Worm (Caenorhabditis elegans) whole organism, L4 larva: ENCODE measurements around the gene nhr-103.

ENCODE experiments used
- F10B5.3 ChIP-seq: sonication (generic microtip); optimal IDR thresholded peaks from 2 replicates; lab custom pipeline; 2016; ENCODE audit warnings: mild to moderate bottlenecking, missing genetic modification characterization, missing compliant biosample characterization
- F37D6.2 ChIP-seq: sonication (generic microtip); optimal IDR thresholded peaks from 2 replicates; lab custom pipeline; 2016; ENCODE audit warnings: mild to moderate bottlenecking, missing genetic modification characterization, missing compliant biosample characterization
- R02D3.7 ChIP-seq: fragments of 150-350 bp; sonication (generic microtip); optimal IDR thresholded peaks from 3 replicates; lab custom pipeline; 2014; ENCODE audit warnings: missing biosample characterization, missing genetic modification characterization
- Y48G9A.11 ChIP-seq: fragments of 200-800 bp; sonication (Bioruptor generic); IDR thresholded peaks from 2 replicates; pipeline ENCODE4 v1.3.6; 2022; ENCODE audit warnings: missing genetic modification reagents, missing genetic modification characterization, missing compliant biosample characterization
- ZK546.5 ChIP-seq, 2 experiments: sonication (generic microtip); optimal IDR thresholded peaks; 2 replicates each; lab custom pipeline; 2017; ENCODE audit warnings: missing biosample characterization in 2 of 2, missing genetic modification characterization in 2 of 2
- ceh-44 ChIP-seq: fragments of 200-800 bp; sonication (Bioruptor generic); IDR thresholded peaks from 2 replicates; pipeline ENCODE4 v1.3.6; 2022; ENCODE audit warnings: missing genetic modification reagents, missing genetic modification characterization, missing compliant biosample characterization
- ces-1 ChIP-seq: fragments of 150-350 bp; sonication (generic microtip); optimal IDR thresholded peaks from 4 replicates; lab custom pipeline; 2014; ENCODE audit warnings: missing biosample characterization, missing genetic modification reagents, missing genetic modification characterization
- daf-12 ChIP-seq: fragments of 150-350 bp; optimal IDR thresholded peaks from 2 replicates; lab custom pipeline; 2014; ENCODE audit warnings: missing biosample characterization, missing genetic modification reagents, missing genetic modification characterization
- daf-16 ChIP-seq, 3 experiments: sonication (generic microtip); optimal IDR thresholded peaks; 2 replicates each; lab custom pipeline; 2016 to 2017; ENCODE audit warnings: missing genetic modification characterization in 3 of 3, missing genetic modification reagents in 3 of 3, mild to moderate bottlenecking in 2 of 3, missing compliant biosample characterization in 2 of 3, missing biosample characterization in 1 of 3, moderate library complexity in 1 of 3
- dmd-6 ChIP-seq: fragments of 200-800 bp; sonication (Bioruptor generic); IDR thresholded peaks from 2 replicates; pipeline ENCODE4 v1.3.6; 2022; ENCODE audit warnings: missing genetic modification reagents, missing genetic modification characterization, missing compliant biosample characterization
- dmd-8 ChIP-seq: fragments of 200-800 bp; sonication (Bioruptor generic); IDR thresholded peaks from 2 replicates; pipeline ENCODE4 v1.3.6; 2022; ENCODE audit warnings: missing genetic modification characterization, missing compliant biosample characterization
- duxl-1 ChIP-seq: sonication (generic microtip); optimal IDR thresholded peaks from 2 replicates; lab custom pipeline; 2016; ENCODE audit warnings: mild to moderate bottlenecking, missing genetic modification characterization, moderate library complexity, missing compliant biosample characterization; ENCODE audit not compliant: poor library complexity
- dve-1 ChIP-seq: sonication (generic microtip); optimal IDR thresholded peaks from 2 replicates; lab custom pipeline; 2017; ENCODE audit warnings: antibody characterized with exemption, mild to moderate bottlenecking, missing genetic modification characterization, missing compliant biosample characterization; ENCODE audit not compliant: insufficient read depth
- egl-43 ChIP-seq: fragments of 200-800 bp; sonication (Bioruptor generic); IDR thresholded peaks from 2 replicates; pipeline ENCODE4 v1.3.6; 2022; ENCODE audit warnings: missing genetic modification reagents, missing genetic modification characterization, missing compliant biosample characterization
- hlh-30 ChIP-seq: sonication (generic microtip); optimal IDR thresholded peaks from 2 replicates; lab custom pipeline; 2017; ENCODE audit warnings: antibody characterized with exemption, mild to moderate bottlenecking, missing genetic modification characterization, missing compliant biosample characterization; ENCODE audit not compliant: insufficient read depth
- hmg-1.1 ChIP-seq: fragments of 200-800 bp; sonication (Bioruptor generic); IDR thresholded peaks from 2 replicates; pipeline ENCODE4 v1.3.6; 2022; ENCODE audit warnings: missing genetic modification reagents, missing genetic modification characterization, missing compliant biosample characterization
- jun-1 ChIP-seq: fragments of 150-350 bp; optimal IDR thresholded peaks from 2 replicates; lab custom pipeline; 2014; ENCODE audit warnings: missing biosample characterization, missing genetic modification reagents, missing genetic modification characterization
- lim-7 ChIP-seq: fragments of 200-800 bp; sonication (Bioruptor generic); IDR thresholded peaks from 2 replicates; pipeline ENCODE4 v1.3.6; 2022; ENCODE audit warnings: missing genetic modification characterization, missing compliant biosample characterization
- lin-1 ChIP-seq: fragments of 200-800 bp; sonication (Bioruptor generic); IDR thresholded peaks from 2 replicates; pipeline ENCODE4 v1.3.6; 2022; ENCODE audit warnings: missing genetic modification reagents, missing genetic modification characterization, missing compliant biosample characterization
- lin-13 ChIP-seq: fragments of 150-350 bp; optimal IDR thresholded peaks from 2 replicates; lab custom pipeline; 2014; ENCODE audit warnings: missing biosample characterization, missing genetic modification reagents, missing genetic modification characterization
- lin-29 ChIP-seq: fragments of 200-800 bp; sonication (Bioruptor generic); IDR thresholded peaks from 2 replicates; pipeline ENCODE4 v1.3.6; 2022; ENCODE audit warnings: missing genetic modification reagents, missing genetic modification characterization, missing compliant biosample characterization
- lin-38 ChIP-seq: fragments of 200-800 bp; sonication (Bioruptor generic); IDR thresholded peaks from 2 replicates; pipeline ENCODE4 v1.3.6; 2022; ENCODE audit warnings: missing genetic modification reagents, missing genetic modification characterization, missing compliant biosample characterization
- lir-3 ChIP-seq: sonication (generic microtip); optimal IDR thresholded peaks from 2 replicates; lab custom pipeline; 2016; ENCODE audit warnings: mild to moderate bottlenecking, missing genetic modification characterization, missing compliant biosample characterization
- lsy-2 ChIP-seq, 2 experiments: fragments of 150-350 bp in 1 of 2; sonication (generic microtip) in 1 of 2; optimal IDR thresholded peaks; 2 replicates each; lab custom pipeline; 2014 to 2017; ENCODE audit warnings: missing biosample characterization in 2 of 2, missing genetic modification characterization in 2 of 2
- madf-5 ChIP-seq, 2 experiments: fragments of 200-800 bp; sonication (Bioruptor generic); IDR thresholded peaks; 2 replicates each; pipeline ENCODE4 v1.3.6; 2022; ENCODE audit warnings: missing compliant biosample characterization in 2 of 2, missing genetic modification characterization in 2 of 2
- mes-2 ChIP-seq: sonication (generic microtip); optimal IDR thresholded peaks from 2 replicates; lab custom pipeline; 2016; ENCODE audit warnings: missing genotype, mild to moderate bottlenecking, missing genetic modification characterization, missing compliant biosample characterization; ENCODE audit not compliant: poor library complexity, severe bottlenecking
- mxl-2 ChIP-seq: fragments of 200-800 bp; sonication (Bioruptor generic); conservative IDR thresholded peaks from 2 replicates; pipeline ENCODE4 v1.3.6; 2022; ENCODE audit warnings: missing genetic modification reagents, missing genetic modification characterization, missing compliant biosample characterization
- nhr-10 ChIP-seq: fragments of 150-350 bp; optimal IDR thresholded peaks from 2 replicates; lab custom pipeline; 2014; ENCODE audit warnings: missing biosample characterization, missing genetic modification characterization
- nhr-102 ChIP-seq: sonication (generic microtip); optimal IDR thresholded peaks from 2 replicates; lab custom pipeline; 2016; ENCODE audit warnings: mild to moderate bottlenecking, missing genetic modification characterization, moderate library complexity, missing compliant biosample characterization
- nhr-111 ChIP-seq: fragments of 200-800 bp; sonication (Bioruptor generic); optimal IDR thresholded peaks from 2 replicates; lab custom pipeline; 2018; ENCODE audit warnings: mild to moderate bottlenecking, missing genetic modification characterization, missing compliant biosample characterization
- nhr-25 ChIP-seq: sonication (generic microtip); optimal IDR thresholded peaks from 2 replicates; lab custom pipeline; 2017; ENCODE audit warnings: missing genetic modification characterization, mild to moderate bottlenecking, missing compliant biosample characterization, antibody characterized with exemption, moderate library complexity, borderline replicate concordance; ENCODE audit not compliant: insufficient read depth
- nhr-28 ChIP-seq: fragments of 150-350 bp; optimal IDR thresholded peaks from 2 replicates; lab custom pipeline; 2014; ENCODE audit warnings: missing biosample characterization, missing genetic modification characterization
- nhr-48 ChIP-seq: sonication (generic microtip); optimal IDR thresholded peaks from 2 replicates; lab custom pipeline; 2016; ENCODE audit warnings: mild to moderate bottlenecking, missing genetic modification characterization, missing compliant biosample characterization
- nhr-6 ChIP-seq: fragments of 150-350 bp; optimal IDR thresholded peaks from 2 replicates; lab custom pipeline; 2014; ENCODE audit warnings: missing biosample characterization, missing genetic modification characterization
- pha-4 ChIP-seq, 2 experiments: fragments of 150-350 bp in 1 of 2; fragments of 200-800 bp in 1 of 2; sonication (Bioruptor generic) in 1 of 2; IDR thresholded peaks in 1 of 2; optimal IDR thresholded peaks in 1 of 2; 2 replicates each; pipeline versions ENCODE4 v1.3.6 to Lab custom; 2014 to 2022; ENCODE audit warnings: missing genetic modification characterization in 2 of 2, missing genetic modification reagents in 2 of 2, missing biosample characterization in 1 of 2, missing compliant biosample characterization in 1 of 2
- php-3 ChIP-seq: fragments of 200-800 bp; sonication (Bioruptor generic); IDR thresholded peaks from 2 replicates; pipeline ENCODE4 v1.3.6; 2022; ENCODE audit warnings: missing genetic modification reagents, missing genetic modification characterization, missing compliant biosample characterization
- rbr-2 ChIP-seq: sonication (generic microtip); optimal IDR thresholded peaks from 2 replicates; lab custom pipeline; 2016; ENCODE audit warnings: missing genotype, missing genetic modification characterization, missing compliant biosample characterization
- saeg-2 ChIP-seq: fragments of 200-800 bp; sonication (Bioruptor generic); IDR thresholded peaks from 2 replicates; pipeline ENCODE4 v1.3.6; 2022; ENCODE audit warnings: missing genetic modification reagents, missing genetic modification characterization, missing compliant biosample characterization
- snpc-1.2 ChIP-seq: fragments of 200-800 bp; sonication (Bioruptor generic); IDR thresholded peaks from 2 replicates; pipeline ENCODE4 v1.3.6; 2022; ENCODE audit warnings: missing genetic modification reagents, missing genetic modification characterization, missing compliant biosample characterization
- unc-62 ChIP-seq, 3 experiments: fragments of 150-350 bp in 1 of 3; sonication (generic microtip); optimal IDR thresholded peaks in 2 of 3; peaks in 1 of 3; 1 replicate in 1 of 3; 2 replicates in 2 of 3; lab custom pipeline; 2014 to 2017; ENCODE audit warnings: missing biosample characterization in 3 of 3, missing genetic modification characterization in 3 of 3, missing genetic modification reagents in 3 of 3, missing genotype in 1 of 3
- vab-7 ChIP-seq: fragments of 200-800 bp; sonication (Bioruptor generic); IDR thresholded peaks from 2 replicates; pipeline ENCODE4 v1.3.6; 2022; ENCODE audit warnings: missing genetic modification reagents, missing genetic modification characterization, missing compliant biosample characterization
- ztf-7 ChIP-seq: fragments of 150-350 bp; optimal IDR thresholded peaks from 2 replicates; lab custom pipeline; 2014; ENCODE audit warnings: missing biosample characterization, missing genetic modification characterization

nhr-103 gene

DNA sequence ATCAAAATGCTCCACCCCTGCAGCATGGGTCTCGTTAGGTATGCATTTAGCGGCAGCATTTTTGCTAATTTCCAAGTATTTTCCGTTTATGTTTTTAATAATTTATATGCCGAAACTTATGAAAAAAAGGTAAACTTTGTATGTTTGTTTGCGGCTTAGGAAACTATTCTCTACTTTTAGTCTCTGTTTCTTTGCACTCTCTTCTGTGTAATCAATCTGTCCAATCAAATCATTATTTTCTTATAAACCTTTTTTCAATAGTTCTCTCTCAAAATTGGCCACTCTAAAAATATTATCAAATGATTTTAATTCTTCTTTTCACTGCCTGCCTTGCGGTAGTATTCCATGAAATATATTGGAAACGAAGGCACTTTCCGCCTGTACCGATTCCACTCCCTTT is 12.8 kb downstream of the nhr-103 start:
- TF ChIP-seq dmd-6 (GFP tag; lab: Robert Waterston, UW) (no peak), dve-1 (tag; lab: Kevin White, UChicago) (peak; percentile 14), unc-62 (GFP tag; optimal IDR thresholded peaks at IDR 0.05 in 1 of 2; lab: Kevin White, UChicago) (peak in 1 of 2 experiments; percentile 28), unc-62 (tag; optimal IDR thresholded peaks at IDR 0.05; lab: Kevin White, UChicago) (no peak), daf-16 (GFP tag; optimal IDR thresholded peaks at IDR 0.05; lab: Kevin White, UChicago) (no peak), daf-16 (tag; optimal IDR thresholded peaks at IDR 0.05; lab: Kevin White, UChicago) (peak; percentile 37), nhr-28 (peak; percentile 28), nhr-111 (GFP tag; lab: Kevin White, UChicago) (no peak), snpc-1.2 (GFP tag; lab: Robert Waterston, UW) (no peak), lsy-2 (tag; optimal IDR thresholded peaks at IDR 0.05; lab: Kevin White, UChicago) (no peak), ceh-44 (no peak)

DNA sequence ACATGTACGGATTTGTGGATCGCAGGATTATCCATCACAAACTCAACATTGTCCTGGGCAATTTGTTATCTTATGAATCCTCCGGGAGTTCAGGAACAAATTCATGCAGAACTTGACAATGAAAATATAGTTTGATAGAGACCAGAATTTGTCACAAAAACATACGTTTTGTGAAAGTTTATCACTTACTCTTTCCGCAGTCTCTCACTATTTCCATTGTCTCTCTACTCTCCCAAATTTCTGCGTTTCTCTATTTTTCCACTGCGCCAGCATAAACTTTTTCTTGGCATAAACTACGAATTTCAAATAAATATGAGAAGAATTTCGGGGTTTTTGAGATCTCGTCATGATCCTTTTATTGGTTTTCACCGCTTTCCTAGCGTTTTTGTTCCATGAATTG is 17.4 kb downstream of the nhr-103 start, which contains the start of gene cyp-33C3:
Gene cyp-33C3, plus strand, starts transcription at position 149 of the 400 bp plus-strand sequence.
- no peak for TF ChIP-seq lsy-2 (tag; optimal IDR thresholded peaks at IDR 0.05; lab: Kevin White, UChicago)
- TF ChIP-seq nhr-102, result no peak
- no peak for TF ChIP-seq lin-38 (GFP tag; lab: Robert Waterston, UW)
- no peak for TF ChIP-seq daf-16 (GFP tag; optimal IDR thresholded peaks at IDR 0.05; lab: Kevin White, UChicago)
- TF ChIP-seq daf-16 (tag; optimal IDR thresholded peaks at IDR 0.05; lab: Kevin White, UChicago), result peak; percentile 9
- peak; percentile 28; the same call in 1 of the 2 replicates for TF ChIP-seq dmd-6 (GFP tag; lab: Robert Waterston, UW)
- TF ChIP-seq nhr-28, result peak; percentile 84

DNA sequence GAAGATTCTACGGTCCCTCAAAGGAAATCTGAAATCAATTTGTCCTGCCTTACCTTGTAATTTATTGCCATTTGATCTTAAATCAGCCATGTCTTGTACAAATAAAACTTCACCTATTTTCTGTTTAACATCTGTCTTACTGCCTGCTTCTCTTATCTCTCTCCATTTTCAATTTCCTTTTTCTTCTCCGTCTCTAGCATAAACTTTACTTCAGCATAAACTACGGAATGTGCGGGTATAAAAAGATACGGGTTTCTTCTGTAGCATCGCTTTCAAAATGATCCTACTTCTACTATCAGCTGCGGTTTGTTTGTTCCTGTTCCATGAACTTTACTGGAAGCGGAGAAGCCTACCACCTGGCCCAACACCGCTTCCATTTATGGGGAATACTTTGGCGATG is 19.5 kb downstream of the nhr-103 start, which contains the start of gene cyp-33C5:
Gene cyp-33C5, plus strand, starts transcription at position 254 of the 400 bp plus-strand sequence.
- TF ChIP-seq lim-7 (GFP tag; lab: Robert Waterston, UW), result no peak
- TF ChIP-seq nhr-48 (tag; lab: Kevin White, UChicago), result no peak
- TF ChIP-seq mxl-2 (GFP tag; lab: Robert Waterston, UW), result no peak
- no peak for TF ChIP-seq R02D3.7 (tag; lab: Kevin White, UChicago)
- TF ChIP-seq hmg-1.1 (GFP tag; lab: Robert Waterston, UW), result no peak
- no peak for TF ChIP-seq ztf-7 (tag; lab: Kevin White, UChicago)
- TF ChIP-seq ces-1 (GFP tag; lab: Kevin White, UChicago), result no peak
- no peak for TF ChIP-seq unc-62 (GFP tag; optimal IDR thresholded peaks at IDR 0.05 in 1 of 2; lab: Kevin White, UChicago)
- TF ChIP-seq unc-62 (tag; optimal IDR thresholded peaks at IDR 0.05; lab: Kevin White, UChicago), result no peak
- TF ChIP-seq lin-38 (GFP tag; lab: Robert Waterston, UW), result no peak
- TF ChIP-seq daf-12 (tag; lab: Kevin White, UChicago), result no peak
- no peak for TF ChIP-seq pha-4 (GFP tag; IDR thresholded peaks at IDR 0.05; lab: Robert Waterston, UW)
- no peak for TF ChIP-seq pha-4 (tag; optimal IDR thresholded peaks at IDR 0.05; lab: Kevin White, UChicago)
- TF ChIP-seq jun-1 (tag; lab: Kevin White, UChicago), result no peak
- no peak for TF ChIP-seq snpc-1.2 (GFP tag; lab: Robert Waterston, UW)
- no peak for TF ChIP-seq lin-29
- no peak for TF ChIP-seq rbr-2 (tag; lab: Kevin White, UChicago)
- no peak for TF ChIP-seq nhr-6 (tag; lab: Kevin White, UChicago)
- no peak for TF ChIP-seq dmd-8 (GFP tag; lab: Robert Waterston, UW)
- TF ChIP-seq mes-2 (tag; lab: Kevin White, UChicago), result no peak
- TF ChIP-seq Y48G9A.11 (GFP tag; lab: Robert Waterston, UW), result no peak
- TF ChIP-seq dmd-6 (GFP tag; lab: Robert Waterston, UW), result peak; percentile 70
- TF ChIP-seq hlh-30 (tag; lab: Kevin White, UChicago), result no peak
- no peak for TF ChIP-seq F37D6.2 (tag; lab: Kevin White, UChicago)
- TF ChIP-seq egl-43 (GFP tag; lab: Robert Waterston, UW), result no peak
- no peak for TF ChIP-seq daf-16 (GFP tag; optimal IDR thresholded peaks at IDR 0.05; lab: Kevin White, UChicago)
- peak; percentile 46 for TF ChIP-seq daf-16 (tag; optimal IDR thresholded peaks at IDR 0.05; lab: Kevin White, UChicago)
- no peak for TF ChIP-seq php-3 (GFP tag; lab: Robert Waterston, UW)
- TF ChIP-seq lir-3 (tag; lab: Kevin White, UChicago), result no peak
- TF ChIP-seq duxl-1 (tag; lab: Kevin White, UChicago), result peak; percentile 5
- no peak for TF ChIP-seq saeg-2 (GFP tag; lab: Robert Waterston, UW)
- no peak for TF ChIP-seq ZK546.5 (tag; optimal IDR thresholded peaks at IDR 0.05; lab: Kevin White, UChicago)
- no peak for TF ChIP-seq F10B5.3 (tag; lab: Kevin White, UChicago)
- no peak for TF ChIP-seq nhr-25 (tag; lab: Kevin White, UChicago)
- no peak for TF ChIP-seq lsy-2 (tag; optimal IDR thresholded peaks at IDR 0.05; lab: Kevin White, UChicago)
- TF ChIP-seq lin-1 (GFP tag; lab: Robert Waterston, UW), result 0 out of 2 replicates have a peak, but pooled peaks have one; percentile 41
- no peak for TF ChIP-seq vab-7 (GFP tag; lab: Robert Waterston, UW)
- TF ChIP-seq nhr-10 (tag; lab: Kevin White, UChicago), result no peak
- no peak for TF ChIP-seq madf-5 (GFP tag; IDR thresholded peaks at IDR 0.05; lab: Robert Waterston, UW)
- TF ChIP-seq nhr-102, result no peak
- no peak for TF ChIP-seq lin-13 (GFP tag; lab: Kevin White, UChicago)
